Fruit fly (Drosophila melanogaster) whole organism, embryonic: ENCODE measurements around the gene mRpL12.

Source experiments
- ATbp ChIP-seq: fragments of 200-800 bp; sonication (Bioruptor generic); optimal IDR thresholded peaks from 2 replicates; lab custom pipeline; 2017; ENCODE audit warnings: missing biosample characterization, mild to moderate bottlenecking, missing genetic modification characterization, missing genetic modification reagents
- Adf1 ChIP-seq: fragments of 200-800 bp; sonication (Bioruptor generic); IDR thresholded peaks from 2 replicates; pipeline ENCODE4 v1.3.6; 2022; ENCODE audit warnings: missing biosample characterization, missing genetic modification characterization
- Atf3 ChIP-seq: fragments of 200-800 bp; sonication (Bioruptor generic); optimal IDR thresholded peaks from 3 replicates; lab custom pipeline; 2016; ENCODE audit warnings: missing biosample characterization, missing genetic modification characterization
- Bdp1 ChIP-seq: fragments of 200-800 bp; sonication (Bioruptor generic); optimal IDR thresholded peaks from 3 replicates; lab custom pipeline; 2016; ENCODE audit warnings: missing biosample characterization, missing genetic modification characterization
- BtbVII ChIP-seq: fragments of 200-800 bp; sonication (Bioruptor generic); optimal IDR thresholded peaks from 3 replicates; lab custom pipeline; 2017; ENCODE audit warnings: missing biosample characterization, mild to moderate bottlenecking, missing genetic modification characterization
- CG10462 ChIP-seq: fragments of 200-800 bp; sonication (Bioruptor generic); optimal IDR thresholded peaks from 2 replicates; lab custom pipeline; 2016; ENCODE audit warnings: missing biosample characterization, missing genetic modification characterization
- CG11247 ChIP-seq: fragments of 200-800 bp; sonication (Bioruptor generic); IDR thresholded peaks from 2 replicates; pipeline ENCODE4 v1.3.6; 2022; ENCODE audit warnings: missing biosample characterization, missing genetic modification characterization
- CG13287 ChIP-seq: fragments of 200-800 bp; sonication (Bioruptor generic); IDR thresholded peaks from 2 replicates; pipeline ENCODE4 v1.3.6; 2022; ENCODE audit warnings: missing biosample characterization, missing genetic modification characterization; ENCODE audit not compliant: partially characterized antibody
- CG13424 ChIP-seq: fragments of 200-800 bp; sonication (Bioruptor generic); optimal IDR thresholded peaks from 2 replicates; lab custom pipeline; 2019; ENCODE audit warnings: missing biosample characterization, mild to moderate bottlenecking, missing genetic modification characterization, moderate library complexity
- CG15514 ChIP-seq: fragments of 200-800 bp; sonication (Bioruptor generic); optimal IDR thresholded peaks from 3 replicates; lab custom pipeline; 2017; ENCODE audit warnings: missing biosample characterization, missing genetic modification characterization, mild to moderate bottlenecking, moderate library complexity, missing genetic modification reagents
- CG1602 ChIP-seq: fragments of 200-800 bp; sonication (Bioruptor generic); optimal IDR thresholded peaks from 3 replicates; lab custom pipeline; 2016; ENCODE audit warnings: missing biosample characterization, missing genetic modification characterization
- CG2889 ChIP-seq: fragments of 200-800 bp; sonication (Bioruptor generic); IDR thresholded peaks from 3 replicates; pipeline ENCODE4 v1.3.6; 2022; ENCODE audit warnings: missing biosample characterization, missing genetic modification characterization
- CG30020 ChIP-seq: fragments of 200-800 bp; optimal IDR thresholded peaks from 2 replicates; lab custom pipeline; 2019; ENCODE audit warnings: missing biosample characterization, mild to moderate bottlenecking, missing genetic modification characterization, moderate library complexity
- CG3163 ChIP-seq: fragments of 200-800 bp; sonication (Bioruptor generic); optimal IDR thresholded peaks from 3 replicates; lab custom pipeline; 2016; ENCODE audit warnings: missing biosample characterization, missing genetic modification characterization
- CG4854 ChIP-seq: fragments of 200-800 bp; sonication (Bioruptor generic); optimal IDR thresholded peaks from 2 replicates; lab custom pipeline; 2016; ENCODE audit warnings: missing biosample characterization, missing genetic modification characterization, inconsistent platforms
- CG5245 ChIP-seq: fragments of 200-800 bp; sonication (Bioruptor generic); optimal IDR thresholded peaks from 3 replicates; lab custom pipeline; 2016; ENCODE audit warnings: missing biosample characterization, missing genetic modification characterization
- CG8290 ChIP-seq, 3 experiments: fragments of 200-800 bp; sonication (Bioruptor generic); optimal IDR thresholded peaks; 2 replicates each; lab custom pipeline; 2016 to 2019; ENCODE audit warnings: missing biosample characterization in 3 of 3, missing genetic modification characterization in 3 of 3, mild to moderate bottlenecking in 2 of 3, moderate library complexity in 1 of 3
- CTCF ChIP-seq: fragments of 200-800 bp; sonication (Bioruptor generic); optimal IDR thresholded peaks from 2 replicates; lab custom pipeline; 2017; ENCODE audit warnings: missing biosample characterization, mild to moderate bottlenecking, missing genetic modification characterization, moderate library complexity
- Camta ChIP-seq: fragments of 200-800 bp; sonication (Bioruptor generic); optimal IDR thresholded peaks from 2 replicates; lab custom pipeline; 2016; ENCODE audit warnings: missing biosample characterization, missing genetic modification characterization
- CkIIα-i1 ChIP-seq: fragments of 200-800 bp; sonication (Bioruptor generic); IDR thresholded peaks from 2 replicates; pipeline ENCODE4 v1.3.6; 2022; ENCODE audit warnings: missing biosample characterization, missing genetic modification characterization
- CrebB ChIP-seq: fragments of 200-800 bp; sonication (Bioruptor generic); optimal IDR thresholded peaks from 3 replicates; lab custom pipeline; 2018; ENCODE audit warnings: missing biosample characterization, mild to moderate bottlenecking, missing genetic modification characterization
- D19B ChIP-seq: fragments of 200-800 bp; sonication (Bioruptor generic); optimal IDR thresholded peaks from 2 replicates; lab custom pipeline; 2017; ENCODE audit warnings: missing biosample characterization, mild to moderate bottlenecking, missing genetic modification characterization
- E2f2 ChIP-seq: fragments of 200-800 bp; sonication (Bioruptor generic); IDR thresholded peaks from 2 replicates; pipeline ENCODE4 v1.3.6; 2022; ENCODE audit warnings: missing biosample characterization, missing genetic modification characterization
- Ets65A ChIP-seq: fragments of 200-800 bp; sonication (Bioruptor generic); peaks from one replicate; lab custom pipeline; 2016; ENCODE audit warnings: missing biosample characterization, missing genetic modification characterization
- Fer3 ChIP-seq: fragments of 200-800 bp; sonication (Bioruptor generic); optimal IDR thresholded peaks from 2 replicates; lab custom pipeline; 2018; ENCODE audit warnings: missing biosample characterization, mild to moderate bottlenecking, missing genetic modification characterization, moderate library complexity
- Hey ChIP-seq: fragments of 200-800 bp; sonication (Bioruptor generic); optimal IDR thresholded peaks from 3 replicates; lab custom pipeline; 2018; ENCODE audit warnings: missing biosample characterization, mild to moderate bottlenecking, missing genetic modification characterization
- HmgD ChIP-seq: fragments of 200-800 bp; sonication (Bioruptor generic); optimal IDR thresholded peaks from 3 replicates; lab custom pipeline; 2016; ENCODE audit warnings: missing biosample characterization, missing genetic modification characterization
- Hmx ChIP-seq: fragments of 200-800 bp; sonication (Bioruptor generic); optimal IDR thresholded peaks from 2 replicates; lab custom pipeline; 2016; ENCODE audit warnings: missing biosample characterization, missing genetic modification characterization
- Hsf ChIP-seq: fragments of 200-800 bp; sonication (Bioruptor generic); optimal IDR thresholded peaks from 3 replicates; lab custom pipeline; 2016; ENCODE audit warnings: missing biosample characterization, missing genetic modification characterization
- Max ChIP-seq: fragments of 200-800 bp; sonication (Bioruptor generic); optimal IDR thresholded peaks from 2 replicates; lab custom pipeline; 2016; ENCODE audit warnings: missing biosample characterization, mild to moderate bottlenecking, missing genetic modification characterization
- Meics ChIP-seq: fragments of 200-800 bp; sonication (Bioruptor generic); optimal IDR thresholded peaks from 2 replicates; lab custom pipeline; 2017; ENCODE audit warnings: missing biosample characterization, mild to moderate bottlenecking, missing genetic modification characterization
- Neu2 ChIP-seq: fragments of 200-800 bp; sonication (Bioruptor generic); optimal IDR thresholded peaks from 3 replicates; lab custom pipeline; 2016; ENCODE audit warnings: missing biosample characterization, missing genetic modification characterization, borderline replicate concordance
- Oaz ChIP-seq: fragments of 200-800 bp; sonication (Bioruptor generic); IDR thresholded peaks from 2 replicates; pipeline ENCODE4 v1.3.6; 2022; ENCODE audit warnings: missing biosample characterization, missing genetic modification characterization
- Scr ChIP-seq: fragments of 200-800 bp; sonication (Bioruptor generic); IDR thresholded peaks from 2 replicates; pipeline ENCODE4 v1.3.6; 2022; ENCODE audit warnings: missing biosample characterization, missing genetic modification characterization; ENCODE audit not compliant: partially characterized antibody
- Sry-β ChIP-seq: fragments of 200-800 bp; sonication (Bioruptor generic); optimal IDR thresholded peaks from 2 replicates; lab custom pipeline; 2018; ENCODE audit warnings: missing biosample characterization, mild to moderate bottlenecking, missing genetic modification characterization, moderate library complexity
- TFAM ChIP-seq: fragments of 200-800 bp; sonication (Bioruptor generic); optimal IDR thresholded peaks from 2 replicates; lab custom pipeline; 2017; ENCODE audit warnings: missing biosample characterization, missing genetic modification characterization, inconsistent platforms
- Taf1 ChIP-seq: fragments of 200-800 bp; sonication (Bioruptor generic); IDR thresholded peaks from 2 replicates; pipeline ENCODE4 v1.3.6; 2022; ENCODE audit warnings: missing biosample characterization, missing genetic modification characterization
- br ChIP-seq: fragments of >200 bp; optimal IDR thresholded peaks from 2 replicates; lab custom pipeline; 2017
- disco-r ChIP-seq: fragments of 200-800 bp; sonication (Bioruptor generic); optimal IDR thresholded peaks from 2 replicates; lab custom pipeline; 2016; ENCODE audit warnings: missing biosample characterization, missing genetic modification characterization
- ems ChIP-seq: fragments of 200-800 bp; sonication (Bioruptor generic); optimal IDR thresholded peaks from 3 replicates; lab custom pipeline; 2016; ENCODE audit warnings: missing biosample characterization, missing genetic modification characterization
- eve ChIP-seq, 2 experiments: fragments of >200 bp; optimal IDR thresholded peaks; 2 replicates each; lab custom pipeline; 2017; ENCODE audit warnings: missing biosample characterization in 2 of 2, missing genetic modification characterization in 2 of 2
- gro ChIP-seq: fragments of 200-800 bp; sonication (Bioruptor generic); optimal IDR thresholded peaks from 2 replicates; lab custom pipeline; 2016; ENCODE audit warnings: missing biosample characterization, missing genetic modification characterization
- insv ChIP-seq, 2 experiments: fragments of 200-800 bp; sonication (Bioruptor generic); optimal IDR thresholded peaks; 3 replicates each; lab custom pipeline; 2016 to 2018; ENCODE audit warnings: missing biosample characterization in 2 of 2, missing genetic modification characterization in 2 of 2
- kay ChIP-seq: fragments of 200-800 bp; sonication (Bioruptor generic); optimal IDR thresholded peaks from 2 replicates; lab custom pipeline; 2016; ENCODE audit warnings: missing biosample characterization, missing genetic modification characterization
- luna ChIP-seq: fragments of 200-800 bp; sonication (Bioruptor generic); optimal IDR thresholded peaks from 2 replicates; lab custom pipeline; 2016; ENCODE audit warnings: missing biosample characterization, missing genetic modification characterization
- org-1 ChIP-seq: fragments of 200-800 bp; sonication (Bioruptor generic); optimal IDR thresholded peaks from 2 replicates; lab custom pipeline; 2017; ENCODE audit warnings: missing biosample characterization, missing genetic modification characterization
- sc ChIP-seq, 3 experiments: fragments of >200 bp in 2 of 3; fragments of 200-800 bp in 1 of 3; sonication (Bioruptor generic) in 1 of 3; optimal IDR thresholded peaks; 2 replicates in 2 of 3; 3 replicates in 1 of 3; lab custom pipeline; 2017; ENCODE audit warnings: mild to moderate bottlenecking in 1 of 3, missing biosample characterization in 1 of 3, missing genetic modification characterization in 1 of 3, missing genetic modification reagents in 1 of 3
- tin ChIP-seq: fragments of 200-800 bp; sonication (Bioruptor generic); optimal IDR thresholded peaks from 3 replicates; lab custom pipeline; 2016; ENCODE audit warnings: missing biosample characterization, missing genetic modification characterization
- unpg ChIP-seq: fragments of 200-800 bp; sonication (Bioruptor generic); optimal IDR thresholded peaks from 3 replicates; lab custom pipeline; 2018; ENCODE audit warnings: missing biosample characterization, mild to moderate bottlenecking, missing genetic modification characterization, moderate library complexity
- vnd ChIP-seq: fragments of 200-800 bp; sonication (Bioruptor generic); IDR thresholded peaks from 3 replicates; pipeline ENCODE4 v1.3.6; 2022; ENCODE audit warnings: missing biosample characterization, missing genetic modification characterization; ENCODE audit not compliant: partially characterized antibody
- zfh1 ChIP-seq: fragments of 200-800 bp; sonication (Bioruptor generic); IDR thresholded peaks from 3 replicates; pipeline ENCODE4 v1.3.6; 2022; ENCODE audit warnings: missing biosample characterization, missing genetic modification characterization

The mRpL12 gene

DNA sequence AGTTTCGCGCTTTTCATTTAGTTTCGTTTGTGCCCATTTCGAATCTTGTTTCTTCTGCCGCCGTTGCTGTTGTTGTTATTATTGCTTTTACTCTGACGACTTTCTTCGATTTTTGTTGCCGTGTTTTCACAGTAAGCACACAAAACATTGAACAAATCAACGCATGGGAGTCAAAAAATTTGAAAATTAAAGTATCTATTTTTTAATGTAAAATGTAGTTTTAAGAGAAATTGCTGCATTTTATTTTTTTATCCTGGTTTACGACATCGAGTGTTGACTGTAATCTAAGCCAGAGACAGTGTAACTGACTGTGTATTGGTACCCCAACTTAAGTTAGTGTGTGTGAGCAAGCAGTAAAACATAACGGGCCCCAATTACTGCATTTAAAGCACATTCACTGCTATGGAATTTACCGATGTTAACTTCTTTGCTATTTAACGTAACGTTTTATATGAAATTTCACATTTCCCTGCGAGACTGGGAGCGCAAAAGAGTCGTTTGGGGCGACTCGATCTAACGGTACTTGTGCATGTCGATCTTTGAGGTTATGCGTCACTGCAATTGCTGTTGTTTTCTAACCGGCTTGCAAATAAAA is 39.7 kb downstream of the mRpL12 start (continued):
- TF ChIP-seq unpg (peak; percentile 64), TFAM (no peak), E2f2 (peak; percentile 22; the same call in 1 of the 2 replicates), Camta (GFP tag; lab: Kevin White, UChicago) (peak; percentile 27), Atf3 (GFP tag; lab: Kevin White, UChicago) (no peak), vnd (GFP tag; lab: Robert Waterston, UW) (no peak), Taf1 (GFP tag; lab: Robert Waterston, UW) (no peak), eve (GFP tag; optimal IDR thresholded peaks at IDR 0.05; lab: Kevin White, UChicago) (no peak), CG15514 (no peak), gro (GFP tag; lab: Kevin White, UChicago) (no peak), Oaz (no peak), Hmx (no peak), CG13424 (peak; percentile 60), D19B (GFP tag; lab: Kevin White, UChicago) (peak; percentile 19), sc (optimal IDR thresholded peaks at IDR 0.05; lab: Kevin White, UChicago) (no peak), sc (GFP tag; optimal IDR thresholded peaks at IDR 0.05; lab: Kevin White, UChicago) (peak; percentile 57), Max (GFP tag; lab: Kevin White, UChicago) (peak; percentile 33), zfh1 (GFP tag; lab: Robert Waterston, UW) (peak; percentile 85), Scr (GFP tag; lab: Robert Waterston, UW) (no peak), CG10462 (GFP tag; lab: Kevin White, UChicago) (no peak), insv (GFP tag; optimal IDR thresholded peaks at IDR 0.05; lab: Kevin White, UChicago) (no peak), CG11247 (GFP tag; lab: Robert Waterston, UW) (peak; percentile 49; the same call in 1 of the 2 replicates), Bdp1 (no peak), CG5245 (GFP tag; lab: Kevin White, UChicago) (peak; percentile 47), Adf1 (GFP tag; lab: Robert Waterston, UW) (no peak), CG2889 (GFP tag; lab: Robert Waterston, UW) (0 out of 3 replicates have a peak, but pooled peaks have one; percentile 37), Hsf (GFP tag; lab: Kevin White, UChicago) (peak; percentile 58), Sry-β (GFP tag; lab: Kevin White, UChicago) (no peak), CG4854 (GFP tag; lab: Kevin White, UChicago) (no peak), BtbVII (no peak), Meics (peak; percentile 44), Fer3 (tag; lab: Kevin White, UChicago) (peak; percentile 40), CTCF (GFP tag; lab: Kevin White, UChicago) (no peak), CrebB (tag; lab: Kevin White, UChicago) (peak; percentile 12), br (no peak), CkIIα-i1 (no peak), tin (GFP tag; lab: Kevin White, UChicago) (peak; percentile 53), luna (GFP tag; lab: Kevin White, UChicago) (no peak), Ets65A (GFP tag; lab: Kevin White, UChicago) (peak; percentile 51), CG30020 (tag; lab: Kevin White, UChicago) (no peak), CG8290 (GFP tag; optimal IDR thresholded peaks at IDR 0.05; lab: Kevin White, UChicago) (no peak), CG8290 (tag; optimal IDR thresholded peaks at IDR 0.05; lab: Kevin White, UChicago) (no peak), disco-r (GFP tag; lab: Kevin White, UChicago) (no peak), CG1602 (GFP tag; lab: Kevin White, UChicago) (peak; percentile 63), kay (GFP tag; lab: Kevin White, UChicago) (no peak), ATbp (GFP tag; lab: Kevin White, UChicago) (peak; percentile 65), ems (GFP tag; lab: Kevin White, UChicago) (peak; percentile 51), HmgD (GFP tag; lab: Kevin White, UChicago) (no peak), CG3163 (GFP tag; lab: Kevin White, UChicago) (no peak), CG13287 (no peak), Neu2 (no peak), org-1 (GFP tag; lab: Kevin White, UChicago) (no peak), Hey (tag; lab: Kevin White, UChicago) (no peak)
